Fruit fly (Drosophila melanogaster): Measurements from ENCODE around the gene PrBP.

Gene PrBP

DNA sequence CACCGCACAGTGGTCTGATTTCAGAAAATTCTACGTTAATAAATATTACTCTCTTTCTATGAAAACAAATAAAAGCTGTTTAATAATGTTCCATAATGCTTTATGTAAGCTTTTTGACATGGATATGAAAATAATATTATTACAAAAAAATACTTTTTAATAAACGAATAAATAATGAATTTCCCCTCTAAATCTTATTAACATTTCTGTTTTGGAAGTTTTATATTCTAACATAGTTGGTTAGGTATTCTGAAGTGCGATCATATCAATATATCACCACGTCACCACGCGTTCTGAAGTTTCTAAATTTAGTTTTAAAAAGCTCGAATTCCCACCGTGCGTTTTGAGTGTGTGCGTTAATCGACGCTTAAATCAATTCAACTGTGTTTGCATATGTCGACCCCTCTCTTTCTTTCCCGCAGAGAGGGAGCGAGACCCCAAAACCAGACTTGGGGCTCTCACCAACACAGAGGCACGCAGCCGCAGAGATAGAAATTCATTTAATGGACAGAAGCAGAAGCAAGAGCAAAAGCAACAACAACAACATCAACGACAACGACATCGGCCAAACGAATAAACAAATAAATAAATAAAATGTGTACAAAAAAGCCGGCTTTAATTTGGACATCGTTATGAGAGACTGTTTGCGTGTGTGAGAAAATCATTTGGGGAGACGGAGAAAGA lies 5.7 kb upstream of the PrBP start (continued):
- no peak for TF ChIP-seq lov (optimal IDR thresholded peaks at IDR 0.05)
- no peak for TF ChIP-seq lov (GFP tag; IDR thresholded peaks at IDR 0.05)
- TF ChIP-seq CG17612 (GFP tag; IDR thresholded peaks at IDR 0.05), result peak; percentile 12; the same call in 1 of the 2 replicates
- peak; percentile 55 for TF ChIP-seq zen (tag; optimal IDR thresholded peaks at IDR 0.05)
- peak; percentile 75 for TF ChIP-seq tin (GFP tag; optimal IDR thresholded peaks at IDR 0.05)
- no peak for TF ChIP-seq Gsc (GFP tag; IDR thresholded peaks at IDR 0.05)
- TF ChIP-seq Adf1 (GFP tag; IDR thresholded peaks at IDR 0.05), result peak; percentile 19; the same call in 1 of the 2 replicates
- peak; percentile 84 for TF ChIP-seq gsb-n (tag; optimal IDR thresholded peaks at IDR 0.05)
- peak; percentile 72; the same call in 2 of the 3 replicates for TF ChIP-seq tgo (GFP tag; IDR thresholded peaks at IDR 0.05)
- TF ChIP-seq cas (GFP tag; IDR thresholded peaks at IDR 0.05), result no peak
- peak; percentile 68 for TF ChIP-seq exex (tag; optimal IDR thresholded peaks at IDR 0.05)
- TF ChIP-seq CG6689 (GFP tag; IDR thresholded peaks at IDR 0.05), result peak; percentile 87
- TF ChIP-seq Dfd (GFP tag; optimal IDR thresholded peaks at IDR 0.05), result no peak
- TF ChIP-seq Nf-YB (GFP tag; optimal IDR thresholded peaks at IDR 0.05), result peak; percentile 82
- TF ChIP-seq CG13424 (tag; optimal IDR thresholded peaks at IDR 0.05), result peak; percentile 94
- peak; percentile 90 for TF ChIP-seq gcm (GFP tag; optimal IDR thresholded peaks at IDR 0.05)
- TF ChIP-seq zf30C (GFP tag; optimal IDR thresholded peaks at IDR 0.05), result no peak
- TF ChIP-seq cwo (GFP tag; optimal IDR thresholded peaks at IDR 0.05), result peak; percentile 80
- peak; percentile 74 for TF ChIP-seq Vsx1 (GFP tag; optimal IDR thresholded peaks at IDR 0.05)
- peak; percentile 19 for TF ChIP-seq CG3065 (GFP tag; optimal IDR thresholded peaks at IDR 0.05)
- TF ChIP-seq Drgx (GFP tag; IDR thresholded peaks at IDR 0.05), result peak; percentile 59
- TF ChIP-seq CG1832 (GFP tag; optimal IDR thresholded peaks at IDR 0.05), result peak; percentile 71
- TF ChIP-seq CG18476 (GFP tag; optimal IDR thresholded peaks at IDR 0.05), result peak; percentile 80
- peak; percentile 89 for TF ChIP-seq CG8388 (GFP tag; optimal IDR thresholded peaks at IDR 0.05)
- TF ChIP-seq btn (GFP tag; optimal IDR thresholded peaks at IDR 0.05), result peak; percentile 9
- peak; percentile 89 for TF ChIP-seq CG3281 (GFP tag; optimal IDR thresholded peaks at IDR 0.05)
- TF ChIP-seq pho (GFP tag; optimal IDR thresholded peaks at IDR 0.05), result peak; percentile 70
- no peak for TF ChIP-seq CG31365 (tag; optimal IDR thresholded peaks at IDR 0.05)
- no peak for TF ChIP-seq sim (GFP tag; IDR thresholded peaks at IDR 0.05)
- TF ChIP-seq psq (GFP tag; optimal IDR thresholded peaks at IDR 0.05), result peak; percentile 44
- peak; percentile 54 for TF ChIP-seq Bteb2 (GFP tag; optimal IDR thresholded peaks at IDR 0.05)
- peak; percentile 89 for TF ChIP-seq fd96Cb (tag; optimal IDR thresholded peaks at IDR 0.05)
- TF ChIP-seq CG8944 (GFP tag; optimal IDR thresholded peaks at IDR 0.05), result peak; percentile 42
- TF ChIP-seq CG4730 (GFP tag; IDR thresholded peaks at IDR 0.05), result peak; percentile 56
- no peak for TF ChIP-seq da (GFP tag; optimal IDR thresholded peaks at IDR 0.05)
- peak; percentile 85 for TF ChIP-seq CG4328 (GFP tag; optimal IDR thresholded peaks at IDR 0.05)
- TF ChIP-seq Awh (GFP tag; IDR thresholded peaks at IDR 0.05), result 0 out of 2 replicates have a peak, but pooled peaks have one; percentile 6
- 0 out of 4 replicates have a peak, but pooled peaks have one; percentile 29 for TF ChIP-seq Dll (GFP tag; IDR thresholded peaks at IDR 0.05; ENCODE audit: partially characterized antibody)
- peak; percentile 87 for TF ChIP-seq sug (tag; optimal IDR thresholded peaks at IDR 0.05)
- TF ChIP-seq mld (GFP tag; IDR thresholded peaks at IDR 0.05; ENCODE audit: partially characterized antibody), result no peak
- peak; percentile 82 for TF ChIP-seq Asciz (GFP tag; optimal IDR thresholded peaks at IDR 0.05)
- TF ChIP-seq CG12391 (tag; optimal IDR thresholded peaks at IDR 0.05), result peak; percentile 93
- peak; percentile 62 for TF ChIP-seq Atf3 (GFP tag; optimal IDR thresholded peaks at IDR 0.05)
- TF ChIP-seq CG2116 (GFP tag; optimal IDR thresholded peaks at IDR 0.05), result peak; percentile 66
- TF ChIP-seq CG16779 (GFP tag; IDR thresholded peaks at IDR 0.05), result no peak
- TF ChIP-seq CG8290 (GFP tag; optimal IDR thresholded peaks at IDR 0.05), result peak; percentile 58
- TF ChIP-seq CG8290 (tag; optimal IDR thresholded peaks at IDR 0.05), result peak; percentile 28 to 47
- TF ChIP-seq CG6791 (GFP tag; IDR thresholded peaks at IDR 0.05; ENCODE audit: partially characterized antibody), result no peak
- TF ChIP-seq HmgD (GFP tag; optimal IDR thresholded peaks at IDR 0.05), result no peak
- TF ChIP-seq Sry-δ (GFP tag; optimal IDR thresholded peaks at IDR 0.05), result peak; percentile 2

Measured in whole organism, embryonic.